Worm (Caenorhabditis elegans): Measurements from ENCODE around the gene mltn-11.

mltn-11 gene

DNA sequence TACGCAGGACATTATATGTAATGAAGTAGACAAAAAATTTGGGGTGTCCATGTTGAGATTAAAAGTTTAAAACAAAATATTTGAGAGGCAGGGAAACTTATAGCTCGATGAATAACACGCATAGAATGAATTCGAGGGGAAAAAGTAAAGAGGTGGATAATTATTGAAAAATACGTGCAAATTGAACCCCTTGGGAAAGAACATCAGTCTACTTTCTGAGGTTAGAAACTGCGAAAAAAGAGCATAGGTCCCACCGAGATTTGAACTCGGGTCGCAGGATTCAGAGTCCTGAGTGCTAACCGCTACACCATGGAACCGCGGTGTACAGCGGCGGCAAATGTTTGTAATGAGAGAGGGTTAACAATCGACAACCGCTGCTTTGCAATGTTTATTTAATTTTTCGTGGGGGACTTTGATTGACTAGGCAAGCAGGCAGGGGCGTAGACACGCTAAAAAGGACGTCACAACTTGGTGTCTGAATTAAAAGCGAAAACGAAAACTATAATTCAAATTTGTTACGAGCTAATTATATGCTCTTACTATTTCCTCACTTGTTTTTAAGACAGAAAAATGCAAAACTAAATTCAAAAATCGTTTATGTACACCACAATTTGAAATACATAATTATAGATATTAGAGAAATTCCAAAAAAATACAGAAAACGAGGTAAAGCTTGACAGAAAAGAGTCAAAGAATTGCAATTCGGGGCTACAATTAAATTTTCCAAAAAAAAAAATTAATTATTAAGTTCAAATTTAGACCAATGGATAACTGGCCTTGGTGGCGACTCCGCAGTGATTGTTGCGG lies 43.8 kb upstream of the mltn-11 start, which contains the start of gene srh-269 (continued):
- TF ChIP-seq gmeb-1 (tag; optimal IDR thresholded peaks at IDR 0.05) = peak; percentile 52
- TF ChIP-seq peb-1 (tag; optimal IDR thresholded peaks at IDR 0.05) = no peak
- no peak for TF ChIP-seq nhr-25 (tag; optimal IDR thresholded peaks at IDR 0.05)
- TF ChIP-seq elt-1 (tag; optimal IDR thresholded peaks at IDR 0.05) = no peak
- no peak for TF ChIP-seq zag-1 (tag; optimal IDR thresholded peaks at IDR 0.05)
- no peak for TF ChIP-seq alr-1 (tag; optimal IDR thresholded peaks at IDR 0.05)
- no peak for TF ChIP-seq nhr-11 (tag; optimal IDR thresholded peaks at IDR 0.05)
- TF ChIP-seq lin-39 (tag; optimal IDR thresholded peaks at IDR 0.05) = no peak
- TF ChIP-seq skn-1 (tag; optimal IDR thresholded peaks at IDR 0.05) = no peak
- TF ChIP-seq blmp-1 (tag; optimal IDR thresholded peaks at IDR 0.05; ENCODE audit: insufficient read depth) = no peak
- no peak for TF ChIP-seq aly-2 (tag; optimal IDR thresholded peaks at IDR 0.05)
- TF ChIP-seq lin-13 (GFP tag; optimal IDR thresholded peaks at IDR 0.05) = peak; percentile 52
- TF ChIP-seq sma-9 (GFP tag; optimal IDR thresholded peaks at IDR 0.05) = peak; percentile 54
- TF ChIP-seq sma-9 (tag; optimal IDR thresholded peaks at IDR 0.05) = no peak
- TF ChIP-seq mab-5 (tag; optimal IDR thresholded peaks at IDR 0.05) = no peak

ce11 chrV:16592947-16593791 lies 42.8 kb upstream of the mltn-11 start:
- TF ChIP-seq gmeb-1 (tag; optimal IDR thresholded peaks at IDR 0.05) (peak; percentile 47), nhr-237 (tag; optimal IDR thresholded peaks at IDR 0.05) (no peak), crh-2 (tag; optimal IDR thresholded peaks at IDR 0.05) (peak; percentile 34), ama-1 (optimal IDR thresholded peaks at IDR 0.05) (peak; percentile 26), sma-9 (GFP tag; optimal IDR thresholded peaks at IDR 0.05) (peak; percentile 41), sma-9 (tag; optimal IDR thresholded peaks at IDR 0.05) (no peak), Y55F3AM.14 (GFP tag; optimal IDR thresholded peaks at IDR 0.05) (peak; percentile 31), unc-62 (GFP tag; optimal IDR thresholded peaks at IDR 0.05) (no peak), fos-1 (tag; optimal IDR thresholded peaks at IDR 0.05) (peak; percentile 43)

DNA sequence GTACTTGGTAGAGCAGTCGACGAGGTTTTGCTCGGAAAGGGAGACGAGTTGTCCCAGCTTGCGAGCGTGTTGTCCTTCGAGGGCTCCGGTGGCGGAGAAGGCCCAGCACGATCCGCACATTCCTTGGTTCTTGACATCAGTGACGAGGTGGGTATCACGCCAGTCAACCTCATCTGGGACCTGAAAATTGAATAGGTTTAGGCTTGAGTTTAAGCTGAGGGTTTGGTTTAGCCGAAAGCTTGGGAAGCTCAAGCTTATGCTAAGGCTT lies 42.3 kb upstream of the mltn-11 start:
- no peak for TF ChIP-seq ztf-4 (tag; optimal IDR thresholded peaks at IDR 0.05)
- no peak for TF ChIP-seq elt-1 (tag; optimal IDR thresholded peaks at IDR 0.05)
- TF ChIP-seq lin-39 (tag; optimal IDR thresholded peaks at IDR 0.05) = no peak
- TF ChIP-seq nhr-10 (tag; optimal IDR thresholded peaks at IDR 0.05) = no peak
- TF ChIP-seq zag-1 (tag; optimal IDR thresholded peaks at IDR 0.05) = no peak

ce11 chrV:16594514-16594913 lies 41.5 kb upstream of the mltn-11 start:
- TF ChIP-seq nhr-129 (tag; optimal IDR thresholded peaks at IDR 0.05) (peak; percentile 50), ztf-4 (tag; optimal IDR thresholded peaks at IDR 0.05) (peak; percentile 7), R02D3.7 (tag; optimal IDR thresholded peaks at IDR 0.05) (no peak), sma-9 (GFP tag; optimal IDR thresholded peaks at IDR 0.05) (peak; percentile 14), sma-9 (tag; optimal IDR thresholded peaks at IDR 0.05) (no peak), elt-1 (tag; optimal IDR thresholded peaks at IDR 0.05) (no peak), C34F6.9 (tag; optimal IDR thresholded peaks at IDR 0.05) (peak; percentile 11)

DNA sequence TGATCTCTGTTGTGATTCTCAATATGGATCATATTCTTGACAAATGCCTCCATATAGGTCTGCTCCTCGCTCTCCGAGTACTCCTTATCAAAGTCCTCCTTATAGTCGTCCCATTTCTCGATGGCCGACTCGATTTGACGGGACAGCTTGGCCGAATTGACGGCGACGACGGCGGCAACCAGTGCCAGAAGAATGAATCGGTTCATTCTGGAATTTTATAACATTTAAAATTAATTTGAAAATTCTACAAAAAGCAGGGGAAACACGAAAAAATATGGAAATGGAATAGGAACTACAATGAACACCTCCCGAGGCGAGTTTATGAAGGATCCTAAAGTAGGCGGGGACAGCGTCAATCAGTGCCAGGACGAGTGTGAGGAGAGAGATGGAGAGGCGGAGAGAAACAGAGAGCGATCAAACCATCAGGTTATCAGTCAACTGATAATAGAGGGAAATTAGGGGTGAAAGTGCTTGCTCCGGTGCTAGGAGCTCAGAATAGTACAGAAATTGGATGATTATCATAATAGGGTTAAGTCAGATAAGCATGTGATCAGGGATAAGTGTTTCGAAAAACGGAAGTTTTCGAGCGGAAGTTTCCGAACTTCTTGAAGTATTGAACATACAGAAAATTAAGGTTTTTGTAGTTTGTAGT lies 40.7 kb upstream of the mltn-11 start, which contains the start of gene cpl-1:
TSS of gene cpl-1 (minus strand) at position 207 of the 652 bp plus-strand sequence.
- TF ChIP-seq snpc-4 (tag; optimal IDR thresholded peaks at IDR 0.05) (no peak), zag-1 (tag; optimal IDR thresholded peaks at IDR 0.05) (no peak), ztf-11 (tag; optimal IDR thresholded peaks at IDR 0.05) (no peak), peb-1 (tag; optimal IDR thresholded peaks at IDR 0.05) (no peak), Y55F3AM.14 (GFP tag; optimal IDR thresholded peaks at IDR 0.05) (no peak), lsy-2 (tag; optimal IDR thresholded peaks at IDR 0.05) (peak in 1 of 2 experiments; percentile 37), ztf-1 (GFP tag; conservative IDR thresholded peaks at IDR 0.05) (no peak), sem-4 (tag; optimal IDR thresholded peaks at IDR 0.05) (no peak), lin-13 (GFP tag; optimal IDR thresholded peaks at IDR 0.05) (no peak), F13H6.1 (tag; optimal IDR thresholded peaks at IDR 0.05) (peak; percentile 25), ama-1 (optimal IDR thresholded peaks at IDR 0.05) (peak; percentile 70), nhr-12 (tag; optimal IDR thresholded peaks at IDR 0.05) (no peak), nhr-25 (tag; optimal IDR thresholded peaks at IDR 0.05) (no peak), ZK546.5 (tag; optimal IDR thresholded peaks at IDR 0.05) (no peak), lin-11 (tag; optimal IDR thresholded peaks at IDR 0.05) (no peak), nhr-237 (tag; optimal IDR thresholded peaks at IDR 0.05) (no peak), mab-5 (tag; optimal IDR thresholded peaks at IDR 0.05) (no peak), lin-39 (tag; optimal IDR thresholded peaks at IDR 0.05) (no peak), unc-55 (GFP tag; optimal IDR thresholded peaks at IDR 0.05) (no peak), elt-1 (tag; optimal IDR thresholded peaks at IDR 0.05) (no peak), nhr-21 (tag; optimal IDR thresholded peaks at IDR 0.05) (no peak), nhr-10 (tag; optimal IDR thresholded peaks at IDR 0.05) (no peak), R02D3.7 (tag; optimal IDR thresholded peaks at IDR 0.05) (no peak), C34F6.9 (tag; optimal IDR thresholded peaks at IDR 0.05) (no peak), egl-27 (tag; optimal IDR thresholded peaks at IDR 0.05) (no peak), ceh-16 (tag; optimal IDR thresholded peaks at IDR 0.05) (no peak), crh-2 (tag; optimal IDR thresholded peaks at IDR 0.05) (peak; percentile 20), gmeb-1 (tag; optimal IDR thresholded peaks at IDR 0.05) (no peak), elt-3 (tag; optimal IDR thresholded peaks at IDR 0.05) (no peak)
